Fruit fly (Drosophila melanogaster): Measurements from ENCODE around the gene CG43439.

CG43439 gene

dm6 chr3L:6984486-6984885, at the start of gene CG43439, which contains the start of gene CG32388:
TSS of gene CG43439 (minus strand) at chr3L:6984586.
TSS of gene CG32388 (minus strand) at chr3L:6984586.
- TF ChIP-seq Sox102F (GFP tag; optimal IDR thresholded peaks at IDR 0.05) (no peak), Eip75B (GFP tag; optimal IDR thresholded peaks at IDR 0.05) (no peak), Smox (GFP tag; optimal IDR thresholded peaks at IDR 0.05) (no peak), ss (GFP tag; optimal IDR thresholded peaks at IDR 0.05) (no peak), fd85E (GFP tag; optimal IDR thresholded peaks at IDR 0.05) (no peak), achi (GFP tag; optimal IDR thresholded peaks at IDR 0.05) (no peak), CG10669 (GFP tag; optimal IDR thresholded peaks at IDR 0.05) (no peak), pdm3 (GFP tag; optimal IDR thresholded peaks at IDR 0.05) (no peak), dsx (GFP tag; optimal IDR thresholded peaks at IDR 0.05; ENCODE audit: poor library complexity, severe bottlenecking) (no peak), CG4318 (GFP tag; optimal IDR thresholded peaks at IDR 0.05) (no peak), spab (GFP tag; optimal IDR thresholded peaks at IDR 0.05) (no peak), dac (GFP tag; optimal IDR thresholded peaks at IDR 0.05) (no peak), CG6163 (GFP tag; IDR thresholded peaks at IDR 0.05) (no peak), CG32006 (GFP tag; optimal IDR thresholded peaks at IDR 0.05) (no peak), CG6808 (GFP tag; optimal IDR thresholded peaks at IDR 0.05) (no peak), CG6792 (GFP tag; optimal IDR thresholded peaks at IDR 0.05) (no peak)

DNA sequence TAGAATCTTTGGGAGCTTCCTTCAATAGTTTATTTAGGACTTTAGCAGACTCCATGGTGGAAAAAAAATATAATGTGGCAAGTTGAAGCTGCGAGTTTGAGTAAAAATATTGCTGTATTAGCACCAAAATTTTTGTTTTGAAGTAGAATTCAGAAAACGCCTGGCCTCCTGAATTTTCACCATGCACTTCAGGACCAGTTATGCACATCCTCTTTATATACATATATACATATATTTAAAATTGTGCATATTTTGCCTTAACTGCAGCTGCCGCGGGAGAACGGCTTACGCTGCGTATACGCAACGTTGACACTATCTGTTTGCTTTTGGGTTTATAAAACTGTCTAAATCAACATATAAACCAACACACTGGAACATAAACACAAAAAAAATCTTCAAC, 42.3 kb upstream of the CG43439 start, which contains the start of gene CG17744:
CG17744 (minus strand) TSS at position 101 of the 400 bp plus-strand sequence.
- no peak for TF ChIP-seq fkh (GFP tag; optimal IDR thresholded peaks at IDR 0.05)
- no peak for TF ChIP-seq CG6792 (GFP tag; optimal IDR thresholded peaks at IDR 0.05)
- TF ChIP-seq Eip93F (GFP tag; optimal IDR thresholded peaks at IDR 0.05) = no peak
- no peak for TF ChIP-seq CG3032 (tag; optimal IDR thresholded peaks at IDR 0.05)
- TF ChIP-seq Sox15 (GFP tag; optimal IDR thresholded peaks at IDR 0.05) = no peak
- TF ChIP-seq Met (GFP tag; optimal IDR thresholded peaks at IDR 0.05) = no peak

DNA sequence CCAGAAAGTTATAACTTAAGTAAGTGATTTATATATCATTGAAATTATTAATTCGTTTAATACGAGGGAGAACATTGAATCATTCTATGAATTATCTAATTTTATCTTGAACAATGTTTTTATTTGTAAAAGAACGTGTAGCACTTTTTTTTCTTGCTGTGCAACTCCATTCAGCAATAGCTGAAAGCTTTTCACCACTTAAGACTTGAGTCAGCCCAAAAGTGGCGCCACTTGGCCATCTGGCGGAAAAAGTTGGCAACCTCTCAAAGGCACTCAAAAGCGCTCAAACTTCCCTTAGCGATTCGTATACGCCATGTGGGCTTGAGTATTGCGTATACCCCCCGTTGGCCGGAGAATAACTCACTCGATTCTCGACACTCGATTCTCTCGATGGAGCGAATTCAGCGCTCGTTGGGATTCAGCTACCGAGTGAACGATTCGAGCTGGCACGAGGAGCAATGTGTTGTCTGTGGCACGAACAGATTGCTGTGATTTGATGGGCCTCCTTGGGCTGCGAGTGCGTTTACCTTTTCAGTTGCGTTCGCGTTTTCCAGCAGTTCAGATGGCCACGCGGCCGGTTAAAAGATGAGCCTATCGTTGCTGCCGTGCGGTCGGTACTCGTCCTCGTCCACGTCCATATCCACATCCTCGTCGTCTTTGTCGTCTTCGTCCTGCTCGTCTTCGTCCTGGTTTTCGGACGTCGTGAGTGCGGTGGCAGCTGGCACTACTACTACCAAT, 29.4 kb upstream of the CG43439 start:
- no peak for TF ChIP-seq fd59A (GFP tag; optimal IDR thresholded peaks at IDR 0.05)
- TF ChIP-seq Blimp-1 (GFP tag; optimal IDR thresholded peaks at IDR 0.05) = no peak
- TF ChIP-seq CG3032 (tag; optimal IDR thresholded peaks at IDR 0.05) = no peak
- no peak for TF ChIP-seq CG1621 (tag; optimal IDR thresholded peaks at IDR 0.05)
- no peak for TF ChIP-seq CG11294 (GFP tag; IDR thresholded peaks at IDR 0.05)
- TF ChIP-seq CG10669 (GFP tag; optimal IDR thresholded peaks at IDR 0.05) = no peak
- no peak for TF ChIP-seq Lpt (GFP tag; optimal IDR thresholded peaks at IDR 0.05)
- TF ChIP-seq CG6792 (GFP tag; optimal IDR thresholded peaks at IDR 0.05) = no peak
- peak; percentile 62 for TF ChIP-seq Hr4 (GFP tag; optimal IDR thresholded peaks at IDR 0.05)
- no peak for TF ChIP-seq Ets96B (tag; optimal IDR thresholded peaks at IDR 0.05)
- TF ChIP-seq svp (GFP tag) = no peak
- TF ChIP-seq Met (GFP tag; optimal IDR thresholded peaks at IDR 0.05) = no peak
- no peak for TF ChIP-seq CG4318 (GFP tag; optimal IDR thresholded peaks at IDR 0.05)
- peak; percentile 8 for TF ChIP-seq net (GFP tag; optimal IDR thresholded peaks at IDR 0.05)
- peak; percentile 30 for TF ChIP-seq OdsH (GFP tag; optimal IDR thresholded peaks at IDR 0.05)
- no peak for TF ChIP-seq CG34406 (GFP tag; optimal IDR thresholded peaks at IDR 0.05)
- no peak for TF ChIP-seq pdm3 (GFP tag; optimal IDR thresholded peaks at IDR 0.05)
- no peak for TF ChIP-seq dac (GFP tag; optimal IDR thresholded peaks at IDR 0.05)
- TF ChIP-seq vri (GFP tag; optimal IDR thresholded peaks at IDR 0.05) = no peak
- TF ChIP-seq acj6 (GFP tag; optimal IDR thresholded peaks at IDR 0.05) = no peak
- TF ChIP-seq CG6276 (GFP tag; optimal IDR thresholded peaks at IDR 0.05) = peak; percentile 95
- TF ChIP-seq CG8119 (GFP tag; IDR thresholded peaks at IDR 0.05) = peak; percentile 31; the same call in 1 of the 3 replicates
- no peak for TF ChIP-seq CG6854 (GFP tag; optimal IDR thresholded peaks at IDR 0.05)
- peak; percentile 68 for TF ChIP-seq Eip78C (GFP tag)
- peak; percentile 77 for TF ChIP-seq eg (GFP tag; IDR thresholded peaks at IDR 0.05)
- TF ChIP-seq CG32006 (GFP tag; optimal IDR thresholded peaks at IDR 0.05) = peak; percentile 31
- TF ChIP-seq CG10631 (GFP tag; optimal IDR thresholded peaks at IDR 0.05) = no peak
- TF ChIP-seq CG3919 (GFP tag; optimal IDR thresholded peaks at IDR 0.05) = no peak
- no peak for TF ChIP-seq salr (GFP tag; optimal IDR thresholded peaks at IDR 0.05)
- TF ChIP-seq CG7368 (GFP tag; optimal IDR thresholded peaks at IDR 0.05) = no peak
- no peak for TF ChIP-seq fd85E (GFP tag; optimal IDR thresholded peaks at IDR 0.05)
- TF ChIP-seq Ets21C (GFP tag; optimal IDR thresholded peaks at IDR 0.05) = no peak
- no peak for TF ChIP-seq CG8319 (GFP tag; optimal IDR thresholded peaks at IDR 0.05)
- TF ChIP-seq Gug (GFP tag; IDR thresholded peaks at IDR 0.05) = 0 out of 2 replicates have a peak, but pooled peaks have one; percentile 37
